Worm (Caenorhabditis elegans) whole organism, L4/young adult: ENCODE data around the gene C17A2.2.

ENCODE experiments used
- W03F9.2 ChIP-seq: fragments of 150-350 bp; optimal IDR thresholded peaks from 2 replicates; lab custom pipeline; 2014; ENCODE audit warnings: missing biosample characterization, missing genetic modification characterization
- him-1 ChIP-seq: sonication (generic microtip); optimal IDR thresholded peaks from 2 replicates; lab custom pipeline; 2016; ENCODE audit warnings: missing genotype, missing genetic modification reagents, missing genetic modification characterization, missing compliant biosample characterization

DNA sequence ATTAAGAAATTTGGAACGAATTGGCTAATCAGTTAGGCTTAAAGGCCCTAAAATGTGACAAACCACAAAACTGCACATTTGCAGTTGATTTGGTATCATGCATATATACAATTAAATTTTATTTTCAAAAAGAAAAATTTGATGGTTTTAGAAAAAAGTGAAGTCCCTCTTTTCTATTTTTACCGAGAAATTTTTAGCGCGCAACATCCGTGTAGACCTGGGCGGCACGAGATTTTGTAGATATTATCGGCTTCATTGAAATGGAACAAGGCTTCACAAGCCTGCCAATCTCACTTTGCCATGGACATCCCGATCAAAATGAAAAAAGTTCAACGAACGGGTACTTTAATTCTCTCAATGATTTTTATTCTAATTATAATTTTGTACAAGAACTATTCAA lies at the start of gene C17A2.2:
- no peak for TF ChIP-seq W03F9.2
- no peak for TF ChIP-seq him-1
